Worm (Caenorhabditis elegans) whole organism, L2 larva: ENCODE data around the gene ZK1067.3.

ENCODE experiments used
- F13H6.1 ChIP-seq: sonication (generic microtip); optimal IDR thresholded peaks from 2 replicates; lab custom pipeline; 2016; ENCODE audit warnings: missing genetic modification characterization, missing compliant biosample characterization
- alr-1 ChIP-seq: fragments of 150-350 bp; optimal IDR thresholded peaks from 2 replicates; lab custom pipeline; 2014; ENCODE audit warnings: missing biosample characterization, missing genetic modification characterization
- blmp-1 ChIP-seq: sonication (generic microtip); optimal IDR thresholded peaks from 2 replicates; lab custom pipeline; 2017; ENCODE audit warnings: missing genetic modification characterization, mild to moderate bottlenecking, missing compliant biosample characterization, antibody characterized with exemption, moderate library complexity; ENCODE audit not compliant: insufficient read depth
- dmd-4 ChIP-seq: sonication (generic microtip); optimal IDR thresholded peaks from 2 replicates; lab custom pipeline; 2017; ENCODE audit warnings: missing biosample characterization, missing genetic modification characterization
- unc-62 ChIP-seq: fragments of 150-350 bp; optimal IDR thresholded peaks from 2 replicates; lab custom pipeline; 2014; ENCODE audit warnings: missing biosample characterization, missing genetic modification reagents, missing genetic modification characterization
- zag-1 ChIP-seq: fragments of 150-350 bp; optimal IDR thresholded peaks from 2 replicates; lab custom pipeline; 2014; ENCODE audit warnings: missing biosample characterization, missing genetic modification characterization

DNA sequence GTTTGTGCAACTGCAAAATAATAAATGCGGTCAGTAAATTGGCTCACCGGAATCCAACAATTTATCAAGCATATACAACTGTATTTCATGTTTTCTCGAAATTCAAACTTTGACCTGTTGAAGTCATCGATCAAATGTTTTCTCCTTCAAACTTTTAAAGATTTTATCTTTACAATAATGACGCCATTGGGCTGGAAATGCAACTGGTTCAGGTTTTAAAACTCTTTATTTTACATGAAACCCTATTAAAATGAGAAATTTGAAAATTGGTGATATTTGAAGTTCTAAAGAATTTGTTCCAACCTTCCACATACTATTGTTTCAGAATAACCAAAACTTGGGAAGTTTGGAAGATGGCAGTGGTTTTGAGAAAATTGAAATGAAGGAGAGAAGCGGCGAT is 13.9 kb downstream of the ZK1067.3 start:
- no peak for TF ChIP-seq unc-62 (GFP tag; lab: Kevin White, UChicago)
- TF ChIP-seq zag-1, result no peak
- no peak for TF ChIP-seq F13H6.1 (tag; lab: Kevin White, UChicago)
- no peak for TF ChIP-seq dmd-4 (tag; lab: Kevin White, UChicago)
- no peak for TF ChIP-seq blmp-1 (tag; lab: Kevin White, UChicago)
- no peak for TF ChIP-seq alr-1
